Fruit fly (Drosophila melanogaster) whole organism, embryonic: Measurements from ENCODE around the gene CG11629.

Experiments used
- CG10979 ChIP-seq: fragments of 200-800 bp; sonication (Bioruptor generic); optimal IDR thresholded peaks from 2 replicates; lab custom pipeline; 2018; ENCODE audit warnings: missing biosample characterization, mild to moderate bottlenecking, missing genetic modification characterization, moderate library complexity
- CG13296 ChIP-seq: fragments of 200-800 bp; sonication (Bioruptor generic); optimal IDR thresholded peaks from 3 replicates; lab custom pipeline; 2018; ENCODE audit warnings: missing biosample characterization, mild to moderate bottlenecking, missing genetic modification characterization
- CG13424 ChIP-seq: fragments of 200-800 bp; sonication (Bioruptor generic); optimal IDR thresholded peaks from 2 replicates; lab custom pipeline; 2019; ENCODE audit warnings: missing biosample characterization, mild to moderate bottlenecking, missing genetic modification characterization, moderate library complexity
- CG14860 ChIP-seq: fragments of 200-800 bp; sonication (Bioruptor generic); IDR thresholded peaks from 3 replicates; pipeline ENCODE4 v1.3.6; 2022; ENCODE audit warnings: missing biosample characterization, missing genetic modification characterization; ENCODE audit not compliant: partially characterized antibody
- CG14965 ChIP-seq: fragments of 200-800 bp; sonication (Bioruptor generic); optimal IDR thresholded peaks from 2 replicates; lab custom pipeline; 2016; ENCODE audit warnings: missing biosample characterization, missing genetic modification characterization, borderline replicate concordance
- CG1529 ChIP-seq: fragments of 200-800 bp; sonication (Bioruptor generic); optimal IDR thresholded peaks from 3 replicates; lab custom pipeline; 2018; ENCODE audit warnings: missing biosample characterization, missing genetic modification characterization
- CG16813 ChIP-seq: fragments of 200-800 bp; sonication (Bioruptor generic); IDR thresholded peaks from 3 replicates; pipeline ENCODE4 v1.3.6; 2022; ENCODE audit warnings: missing biosample characterization, missing genetic modification characterization; ENCODE audit not compliant: partially characterized antibody
- CG17385 ChIP-seq: fragments of 200-800 bp; sonication (Bioruptor generic); optimal IDR thresholded peaks from 3 replicates; lab custom pipeline; 2018; ENCODE audit warnings: missing biosample characterization, mild to moderate bottlenecking, missing genetic modification characterization
- CG1792 ChIP-seq: fragments of 200-800 bp; sonication (Bioruptor generic); optimal IDR thresholded peaks from 2 replicates; lab custom pipeline; 2016; ENCODE audit warnings: missing biosample characterization, missing genetic modification characterization
- CG2199 ChIP-seq: fragments of 200-800 bp; sonication (Bioruptor generic); IDR thresholded peaks from 3 replicates; pipeline ENCODE4 v1.3.6; 2022; ENCODE audit warnings: missing biosample characterization, missing genetic modification characterization
- CG31441 ChIP-seq: fragments of 200-800 bp; sonication (Bioruptor generic); IDR thresholded peaks from 2 replicates; pipeline ENCODE4 v1.3.6; 2022; ENCODE audit warnings: missing biosample characterization, missing genetic modification characterization
- CG32532 ChIP-seq: fragments of 200-800 bp; sonication (Bioruptor generic); IDR thresholded peaks from 2 replicates; pipeline ENCODE4 v1.3.6; 2022; ENCODE audit warnings: missing biosample characterization, missing genetic modification characterization
- CG34224 ChIP-seq: fragments of 200-800 bp; sonication (Bioruptor generic); IDR thresholded peaks from 3 replicates; pipeline ENCODE4 v1.3.6; 2022; ENCODE audit warnings: missing biosample characterization, missing genetic modification characterization; ENCODE audit not compliant: partially characterized antibody
- CG4360 ChIP-seq: fragments of 200-800 bp; sonication (Bioruptor generic); IDR thresholded peaks from 2 replicates; pipeline ENCODE4 v1.3.6; 2022; ENCODE audit warnings: missing biosample characterization, missing genetic modification characterization
- CG4404 ChIP-seq: fragments of 200-800 bp; sonication (Bioruptor generic); IDR thresholded peaks from 2 replicates; pipeline ENCODE4 v1.3.6; 2022; ENCODE audit warnings: missing biosample characterization, missing genetic modification characterization
- CG4617 ChIP-seq: fragments of 200-800 bp; sonication (Bioruptor generic); optimal IDR thresholded peaks from 3 replicates; lab custom pipeline; 2016; ENCODE audit warnings: missing biosample characterization, missing genetic modification characterization, borderline replicate concordance
- CG4854 ChIP-seq: fragments of 200-800 bp; sonication (Bioruptor generic); optimal IDR thresholded peaks from 2 replicates; lab custom pipeline; 2016; ENCODE audit warnings: missing biosample characterization, missing genetic modification characterization, inconsistent platforms
- CG5245 ChIP-seq: fragments of 200-800 bp; sonication (Bioruptor generic); optimal IDR thresholded peaks from 3 replicates; lab custom pipeline; 2016; ENCODE audit warnings: missing biosample characterization, missing genetic modification characterization
- CG8944 ChIP-seq: fragments of 200-800 bp; sonication (Bioruptor generic); optimal IDR thresholded peaks from 3 replicates; lab custom pipeline; 2016; ENCODE audit warnings: missing biosample characterization, missing genetic modification characterization
- CG9876 ChIP-seq: fragments of 200-800 bp; sonication (Bioruptor generic); optimal IDR thresholded peaks from 2 replicates; lab custom pipeline; 2016; ENCODE audit warnings: missing biosample characterization, missing genetic modification characterization
- CTCF ChIP-seq: fragments of 200-800 bp; sonication (Bioruptor generic); optimal IDR thresholded peaks from 2 replicates; lab custom pipeline; 2017; ENCODE audit warnings: missing biosample characterization, mild to moderate bottlenecking, missing genetic modification characterization, moderate library complexity
- D ChIP-seq, 2 experiments: fragments of 200-800 bp in 1 of 2; fragments of >200 bp in 1 of 2; sonication (Bioruptor generic) in 1 of 2; optimal IDR thresholded peaks; 2 replicates in 1 of 2; 3 replicates in 1 of 2; lab custom pipeline; 2017; ENCODE audit warnings: mild to moderate bottlenecking in 1 of 2, missing biosample characterization in 1 of 2, missing genetic modification characterization in 1 of 2, missing genetic modification reagents in 1 of 2
- HLH54F ChIP-seq: fragments of 200-800 bp; sonication (Bioruptor generic); optimal IDR thresholded peaks from 3 replicates; lab custom pipeline; 2016; ENCODE audit warnings: missing biosample characterization, missing genetic modification characterization
- MTF-1 ChIP-seq: fragments of 200-800 bp; sonication (Bioruptor generic); optimal IDR thresholded peaks from 2 replicates; lab custom pipeline; 2018; ENCODE audit warnings: missing biosample characterization, mild to moderate bottlenecking, missing genetic modification characterization, borderline replicate concordance
- Myb ChIP-seq: fragments of 200-800 bp; sonication (Bioruptor generic); optimal IDR thresholded peaks from 2 replicates; lab custom pipeline; 2016; ENCODE audit warnings: missing biosample characterization, missing genetic modification characterization
- Nf-YC ChIP-seq: fragments of 200-800 bp; optimal IDR thresholded peaks from 3 replicates; lab custom pipeline; 2019; ENCODE audit warnings: missing biosample characterization, mild to moderate bottlenecking, missing genetic modification characterization, moderate library complexity
- Oaz ChIP-seq: fragments of 200-800 bp; sonication (Bioruptor generic); IDR thresholded peaks from 2 replicates; pipeline ENCODE4 v1.3.6; 2022; ENCODE audit warnings: missing biosample characterization, missing genetic modification characterization
- Tbp ChIP-seq: fragments of >200 bp; optimal IDR thresholded peaks from 2 replicates; lab custom pipeline; 2018; ENCODE audit warnings: missing biosample characterization, missing genetic modification characterization
- Trl ChIP-seq, 3 experiments: fragments of >200 bp in 2 of 3; fragments of 200-800 bp in 1 of 3; sonication (Bioruptor generic) in 1 of 3; optimal IDR thresholded peaks; 2 replicates in 1 of 3; 3 replicates in 2 of 3; lab custom pipeline; 2016 to 2017; ENCODE audit warnings: missing biosample characterization in 1 of 3, missing genetic modification characterization in 1 of 3
- ash1 ChIP-seq: fragments of 200-800 bp; sonication (Bioruptor generic); optimal IDR thresholded peaks from 2 replicates; lab custom pipeline; 2018; ENCODE audit warnings: missing biosample characterization, mild to moderate bottlenecking, missing genetic modification characterization
- bbx ChIP-seq: fragments of 200-800 bp; sonication (Bioruptor generic); IDR thresholded peaks from 2 replicates; pipeline ENCODE4 v1.3.6; 2022; ENCODE audit warnings: missing biosample characterization, missing genetic modification characterization; ENCODE audit not compliant: partially characterized antibody
- cg ChIP-seq: fragments of 200-800 bp; sonication (Bioruptor generic); optimal IDR thresholded peaks from 3 replicates; lab custom pipeline; 2019; ENCODE audit warnings: missing biosample characterization, mild to moderate bottlenecking, missing genetic modification characterization, moderate library complexity
- chm ChIP-seq: fragments of 200-800 bp; sonication (Bioruptor generic); IDR thresholded peaks from 2 replicates; pipeline ENCODE4 v1.3.6; 2022; ENCODE audit warnings: missing biosample characterization, missing genetic modification characterization
- ci ChIP-seq: fragments of 200-800 bp; sonication (Bioruptor generic); IDR thresholded peaks from 3 replicates; pipeline ENCODE4 v1.3.6; 2022; ENCODE audit warnings: missing biosample characterization, missing genetic modification characterization
- dati ChIP-seq: fragments of 200-800 bp; sonication (Bioruptor generic); IDR thresholded peaks from 2 replicates; pipeline ENCODE4 v1.3.6; 2022; ENCODE audit warnings: missing biosample characterization, missing genetic modification characterization
- dimm ChIP-seq: fragments of 200-800 bp; sonication (Bioruptor generic); IDR thresholded peaks from 2 replicates; pipeline ENCODE4 v1.3.6; 2022; ENCODE audit warnings: missing biosample characterization, missing genetic modification characterization
- esg ChIP-seq: fragments of 200-800 bp; sonication (Bioruptor generic); conservative IDR thresholded peaks from 2 replicates; pipeline ENCODE4 v1.3.6; 2022; ENCODE audit warnings: missing biosample characterization, missing genetic modification characterization
- fd96Cb ChIP-seq: fragments of 200-800 bp; sonication (Bioruptor generic); optimal IDR thresholded peaks from 2 replicates; lab custom pipeline; 2018; ENCODE audit warnings: missing biosample characterization, mild to moderate bottlenecking, missing genetic modification characterization, moderate library complexity
- gce ChIP-seq: fragments of 200-800 bp; sonication (Bioruptor generic); IDR thresholded peaks from 3 replicates; pipeline ENCODE4 v1.3.6; 2022; ENCODE audit warnings: missing biosample characterization, missing genetic modification characterization
- insv ChIP-seq, 2 experiments: fragments of 200-800 bp; sonication (Bioruptor generic); optimal IDR thresholded peaks; 3 replicates each; lab custom pipeline; 2016 to 2018; ENCODE audit warnings: missing biosample characterization in 2 of 2, missing genetic modification characterization in 2 of 2
- nerfin-2 ChIP-seq: fragments of 200-800 bp; sonication (Bioruptor generic); IDR thresholded peaks from 2 replicates; pipeline ENCODE4 v1.3.6; 2022; ENCODE audit warnings: missing biosample characterization, missing genetic modification characterization; ENCODE audit not compliant: partially characterized antibody
- stwl ChIP-seq: fragments of 200-800 bp; sonication (Bioruptor generic); optimal IDR thresholded peaks from 3 replicates; lab custom pipeline; 2018; ENCODE audit warnings: missing biosample characterization, mild to moderate bottlenecking, missing genetic modification characterization, moderate library complexity
- tna ChIP-seq: fragments of 200-800 bp; sonication (Bioruptor generic); IDR thresholded peaks from 2 replicates; pipeline ENCODE4 v1.3.6; 2022; ENCODE audit warnings: missing biosample characterization, missing genetic modification characterization; ENCODE audit not compliant: partially characterized antibody

The CG11629 gene

dm6 chr2L:21905139-21905538 is 7.0 kb upstream of the CG11629 start:
- TF ChIP-seq Tbp (GFP tag; lab: Kevin White, UChicago) (no peak), stwl (tag; lab: Kevin White, UChicago) (peak; percentile 92)

dm6 chr2L:21904183-21904582 is 6.1 kb upstream of the CG11629 start:
- TF ChIP-seq CG16813 (GFP tag; lab: Robert Waterston, UW) = no peak
- no peak for TF ChIP-seq CG10979
- TF ChIP-seq CG2199 (GFP tag; lab: Robert Waterston, UW) = 0 out of 3 replicates have a peak, but pooled peaks have one; percentile 63
- no peak for TF ChIP-seq CG4617 (GFP tag; lab: Kevin White, UChicago)
- TF ChIP-seq ci (GFP tag; lab: Robert Waterston, UW) = no peak
- TF ChIP-seq stwl (tag; lab: Kevin White, UChicago) = peak; percentile 36
- TF ChIP-seq CG1792 (GFP tag; lab: Kevin White, UChicago) = no peak
- TF ChIP-seq fd96Cb (tag; lab: Kevin White, UChicago) = no peak
- peak; percentile 85 for TF ChIP-seq CTCF (GFP tag; lab: Kevin White, UChicago)
- no peak for TF ChIP-seq tna (GFP tag; lab: Robert Waterston, UW)
- no peak for TF ChIP-seq HLH54F
- no peak for TF ChIP-seq MTF-1 (GFP tag; lab: Kevin White, UChicago)
- no peak for TF ChIP-seq Myb
- TF ChIP-seq CG13424 (tag; lab: Kevin White, UChicago) = no peak
- peak; percentile 32; the same call in 1 of the 2 replicates for TF ChIP-seq CG4360 (GFP tag; lab: Robert Waterston, UW)
- TF ChIP-seq nerfin-2 (GFP tag; lab: Robert Waterston, UW) = 0 out of 2 replicates have a peak, but pooled peaks have one; percentile 12
- peak; percentile 11 for TF ChIP-seq CG14965 (GFP tag; lab: Kevin White, UChicago)

- no peak for TF ChIP-seq CG1529 (GFP tag; lab: Kevin White, UChicago)
- TF ChIP-seq CG8944 (GFP tag; lab: Kevin White, UChicago) = no peak
- no peak for TF ChIP-seq CG4404
- no peak for TF ChIP-seq dimm (GFP tag; lab: Robert Waterston, UW)
Measured at dm6 chr2L:21902693-21903092, 4.6 kb upstream of the CG11629 start, which contains the start of gene CG1421. Gene CG1421, plus strand, starts transcription at chr2L:21902993.

dm6 chr2L:21899001-21899715 is 1.1 kb upstream of the CG11629 start:
- TF ChIP-seq Oaz (GFP tag; lab: Robert Waterston, UW) (no peak), CG17385 (GFP tag; lab: Kevin White, UChicago) (peak; percentile 94), esg (GFP tag; lab: Robert Waterston, UW) (no peak), CG14860 (0 out of 3 replicates have a peak, but pooled peaks have one; percentile 35), cg (peak; percentile 92), Nf-YC (peak; percentile 97), ash1 (GFP tag; lab: Kevin White, UChicago) (peak; percentile 76), CG31441 (no peak), bbx (GFP tag; lab: Robert Waterston, UW) (peak; percentile 51), CG32532 (peak; percentile 60; the same call in 1 of the 2 replicates), D (optimal IDR thresholded peaks at IDR 0.05; lab: Kevin White, UChicago) (peak; percentile 25), D (GFP tag; optimal IDR thresholded peaks at IDR 0.05; lab: Kevin White, UChicago) (no peak), Tbp (GFP tag; lab: Kevin White, UChicago) (peak; percentile 68), gce (GFP tag; lab: Robert Waterston, UW) (peak; percentile 69; the same call in 1 of the 3 replicates), CG13296 (GFP tag; lab: Kevin White, UChicago) (no peak), CG4360 (GFP tag; lab: Robert Waterston, UW) (peak; percentile 62), CG5245 (GFP tag; lab: Kevin White, UChicago) (no peak), CG4854 (no peak), Trl (optimal IDR thresholded peaks at IDR 0.05; lab: Kevin White, UChicago) (peak; percentile 99 to 100), Trl (GFP tag; optimal IDR thresholded peaks at IDR 0.05; lab: Kevin White, UChicago) (peak; percentile 65), insv (GFP tag; optimal IDR thresholded peaks at IDR 0.05; lab: Kevin White, UChicago) (peak in 1 of 2 experiments; percentile 95), CG9876 (GFP tag; lab: Kevin White, UChicago) (no peak), chm (GFP tag; lab: Robert Waterston, UW) (peak; percentile 7; the same call in 1 of the 2 replicates), dati (GFP tag; lab: Robert Waterston, UW) (no peak), CG34224 (peak; percentile 68)
